Worm (Caenorhabditis elegans): ENCODE measurements around the gene yju-2.

DNA sequence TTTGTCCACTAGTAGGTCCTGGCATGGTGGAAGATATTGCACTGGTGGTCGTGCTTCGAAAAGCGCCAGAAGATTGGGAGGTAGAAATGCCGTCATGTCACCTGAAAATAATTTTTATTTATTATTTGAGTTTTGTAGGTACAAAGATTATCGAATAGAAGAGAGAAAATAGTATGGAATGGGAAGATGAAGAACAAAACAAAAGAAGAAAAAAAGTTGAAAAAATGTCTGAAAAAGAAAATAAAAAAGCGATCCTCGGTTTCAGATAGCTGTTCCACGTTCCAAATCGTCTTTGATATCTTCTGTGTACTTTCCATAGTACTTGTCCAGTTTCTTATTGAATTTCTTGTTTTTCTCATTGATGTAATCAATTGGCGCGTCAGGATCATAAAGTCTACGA lies 23.1 kb upstream of the yju-2 start, which contains the start of gene rnp-7:
- TF ChIP-seq lsl-1 (GFP tag; optimal IDR thresholded peaks at IDR 0.05) (no peak), lin-35 (GFP tag; optimal IDR thresholded peaks at IDR 0.05) (no peak), dpl-1 (GFP tag; optimal IDR thresholded peaks at IDR 0.05) (no peak), repo-1 (tag; optimal IDR thresholded peaks at IDR 0.05) (no peak), nhr-27 (tag; optimal IDR thresholded peaks at IDR 0.05) (no peak), mcd-1 (GFP tag; IDR thresholded peaks at IDR 0.05) (no peak), unc-130 (GFP tag; optimal IDR thresholded peaks at IDR 0.05) (no peak), zfh-2 (GFP tag; conservative IDR thresholded peaks at IDR 0.05) (no peak), him-1 (tag; optimal IDR thresholded peaks at IDR 0.05) (no peak), pha-4 (tag; optimal IDR thresholded peaks at IDR 0.05) (no peak), cebp-1 (GFP tag; IDR thresholded peaks at IDR 0.05) (no peak), cebp-1 (tag; optimal IDR thresholded peaks at IDR 0.05) (no peak), F52B5.7 (tag; optimal IDR thresholded peaks at IDR 0.05) (no peak), madf-8 (GFP tag; conservative IDR thresholded peaks at IDR 0.05) (no peak)
